Fruit fly (Drosophila melanogaster): ENCODE data around the gene sgl.

sgl gene

dm6 chr3L:6963792-6964487 lies 618 bp downstream of the sgl start (continued):
- TF ChIP-seq Hr39 (GFP tag; optimal IDR thresholded peaks at IDR 0.05) (peak; percentile 62), Gug (GFP tag; IDR thresholded peaks at IDR 0.05) (peak; percentile 38; the same call in 1 of the 2 replicates), Hr4 (GFP tag; optimal IDR thresholded peaks at IDR 0.05) (peak; percentile 84), CG11902 (GFP tag; optimal IDR thresholded peaks at IDR 0.05) (no peak), Eip93F (GFP tag; optimal IDR thresholded peaks at IDR 0.05) (no peak), CG11762 (GFP tag; optimal IDR thresholded peaks at IDR 0.05; ENCODE audit: insufficient read depth) (peak; percentile 63), CG10631 (GFP tag; optimal IDR thresholded peaks at IDR 0.05) (peak; percentile 80), Blimp-1 (GFP tag; optimal IDR thresholded peaks at IDR 0.05) (no peak), CG1621 (tag; optimal IDR thresholded peaks at IDR 0.05) (peak; percentile 77), CG32006 (GFP tag; optimal IDR thresholded peaks at IDR 0.05) (peak; percentile 87), salr (GFP tag; optimal IDR thresholded peaks at IDR 0.05) (peak; percentile 65 to 67), ss (GFP tag; optimal IDR thresholded peaks at IDR 0.05) (peak; percentile 77 to 89), Sox102F (GFP tag; optimal IDR thresholded peaks at IDR 0.05) (peak; percentile 73), CG16779 (tag; optimal IDR thresholded peaks at IDR 0.05) (peak; percentile 30), OdsH (GFP tag; optimal IDR thresholded peaks at IDR 0.05) (peak; percentile 83), Eip75B (GFP tag; optimal IDR thresholded peaks at IDR 0.05) (peak; percentile 73), CG7368 (GFP tag; optimal IDR thresholded peaks at IDR 0.05) (peak; percentile 57), topi (GFP tag; optimal IDR thresholded peaks at IDR 0.05) (peak; percentile 61), CG6792 (GFP tag; optimal IDR thresholded peaks at IDR 0.05) (peak; percentile 70), Sox14 (GFP tag; optimal IDR thresholded peaks at IDR 0.05) (peak; percentile 82), CG8632 (GFP tag; optimal IDR thresholded peaks at IDR 0.05) (peak; percentile 78), CG4318 (GFP tag; optimal IDR thresholded peaks at IDR 0.05) (peak; percentile 64), fd85E (GFP tag; optimal IDR thresholded peaks at IDR 0.05) (no peak), CG3032 (tag; optimal IDR thresholded peaks at IDR 0.05) (peak; percentile 80), net (GFP tag; optimal IDR thresholded peaks at IDR 0.05) (peak; percentile 83), CG3919 (GFP tag; optimal IDR thresholded peaks at IDR 0.05) (peak; percentile 75), Ets21C (GFP tag; optimal IDR thresholded peaks at IDR 0.05) (peak; percentile 26), CG6163 (GFP tag; IDR thresholded peaks at IDR 0.05) (peak; percentile 69), CG8119 (GFP tag; IDR thresholded peaks at IDR 0.05) (peak; percentile 79; the same call in 2 of the 3 replicates), Hr38 (GFP tag; optimal IDR thresholded peaks at IDR 0.05) (no peak), CG31627 (GFP tag; optimal IDR thresholded peaks at IDR 0.05) (peak; percentile 61), Met (GFP tag; optimal IDR thresholded peaks at IDR 0.05) (peak; percentile 78), cyc (GFP tag; optimal IDR thresholded peaks at IDR 0.05) (peak; percentile 24), Ets96B (tag; optimal IDR thresholded peaks at IDR 0.05) (peak; percentile 86), acj6 (GFP tag; optimal IDR thresholded peaks at IDR 0.05) (peak; percentile 84), esn (GFP tag; optimal IDR thresholded peaks at IDR 0.05) (peak; percentile 70), CG10669 (GFP tag; optimal IDR thresholded peaks at IDR 0.05) (peak; percentile 86), spab (GFP tag; optimal IDR thresholded peaks at IDR 0.05) (peak; percentile 79), Sox15 (GFP tag; optimal IDR thresholded peaks at IDR 0.05) (peak; percentile 59), fd59A (GFP tag; optimal IDR thresholded peaks at IDR 0.05) (peak; percentile 82), fkh (GFP tag; optimal IDR thresholded peaks at IDR 0.05) (peak; percentile 58)

dm6 chr3L:6963175-6963574 lies 1.4 kb downstream of the sgl start:
- TF ChIP-seq svp (GFP tag) (peak; percentile 15), Blimp-1 (GFP tag; optimal IDR thresholded peaks at IDR 0.05) (no peak), CG1621 (tag; optimal IDR thresholded peaks at IDR 0.05) (no peak)

All from whole organism, prepupa.